Worm (Caenorhabditis elegans): ENCODE results near the gene F48G7.7.

DNA sequence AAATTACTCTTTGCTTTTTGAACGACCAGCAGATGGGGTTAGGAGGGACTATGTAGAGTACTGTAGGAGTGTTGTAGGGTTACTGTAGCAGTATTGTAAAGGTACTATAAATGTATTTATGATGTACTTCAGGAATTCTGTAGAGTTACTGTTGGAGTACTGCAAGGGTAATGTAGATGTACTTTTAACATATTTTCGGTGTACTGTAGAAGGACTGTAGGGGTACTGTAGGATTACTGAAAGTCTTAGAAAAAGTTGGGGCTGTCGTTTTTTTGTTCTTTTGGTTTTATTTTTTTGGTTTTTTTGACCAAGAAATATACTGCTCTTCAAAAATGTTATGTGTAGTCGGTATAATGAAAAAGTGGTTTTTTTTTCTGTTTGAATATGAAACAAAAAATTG is 27.6 kb downstream of the F48G7.7 start:
- no peak for TF ChIP-seq let-607 (tag; optimal IDR thresholded peaks at IDR 0.05)
- TF ChIP-seq nhr-27 (tag; optimal IDR thresholded peaks at IDR 0.05): no peak
- TF ChIP-seq sea-2 (GFP tag; IDR thresholded peaks at IDR 0.05): no peak
- TF ChIP-seq F57A8.1 (GFP tag; optimal IDR thresholded peaks at IDR 0.05): no peak
- no peak for TF ChIP-seq akir-1 (GFP tag; optimal IDR thresholded peaks at IDR 0.05)
- no peak for TF ChIP-seq dpl-1 (GFP tag; optimal IDR thresholded peaks at IDR 0.05)
- no peak for TF ChIP-seq snpc-4 (GFP tag; optimal IDR thresholded peaks at IDR 0.05)
- TF ChIP-seq snpc-4 (tag; optimal IDR thresholded peaks at IDR 0.05): no peak
- TF ChIP-seq pbrm-1 (GFP tag; IDR thresholded peaks at IDR 0.05): no peak
- TF ChIP-seq zim-3 (tag; optimal IDR thresholded peaks at IDR 0.05): no peak
- no peak for TF ChIP-seq F33H1.4 (GFP tag; IDR thresholded peaks at IDR 0.05)
- no peak for TF ChIP-seq lin-54 (GFP tag; optimal IDR thresholded peaks at IDR 0.05)

All from whole organism, young adult.